Worm (Caenorhabditis elegans): ENCODE data around the gene B0393.5.

- no peak for TF ChIP-seq med-1 (GFP tag; optimal IDR thresholded peaks at IDR 0.05; ENCODE audit: insufficient read depth)
- TF ChIP-seq tab-1 (GFP tag; IDR thresholded peaks at IDR 0.05) = no peak
- no peak for TF ChIP-seq ref-1 (GFP tag; conservative IDR thresholded peaks at IDR 0.05)
These were observed 54.3 kb downstream of the B0393.5 start, which contains the start of gene F26A1.7 for ce11 chrIII:4819843-4820242.
